Fruit fly (Drosophila melanogaster) whole organism, embryonic: ENCODE results near the gene Gcn5.

Source experiments
- Blimp-1 ChIP-seq: fragments of 200-800 bp; sonication (Bioruptor generic); optimal IDR thresholded peaks from 3 replicates; lab custom pipeline; 2018; ENCODE audit warnings: missing biosample characterization, missing genetic modification characterization, mild to moderate bottlenecking, moderate library complexity, missing genetic modification reagents
- CG10979 ChIP-seq: fragments of 200-800 bp; sonication (Bioruptor generic); optimal IDR thresholded peaks from 2 replicates; lab custom pipeline; 2018; ENCODE audit warnings: missing biosample characterization, mild to moderate bottlenecking, missing genetic modification characterization, moderate library complexity
- CG11696 ChIP-seq: fragments of 200-800 bp; sonication (Bioruptor generic); IDR thresholded peaks from 2 replicates; pipeline ENCODE4 v1.3.6; 2022; ENCODE audit warnings: missing biosample characterization, missing genetic modification characterization
- CG1233 ChIP-seq: fragments of 200-800 bp; sonication (Bioruptor generic); optimal IDR thresholded peaks from 4 replicates; lab custom pipeline; 2018; ENCODE audit warnings: missing biosample characterization, mild to moderate bottlenecking, missing genetic modification characterization
- CG14965 ChIP-seq: fragments of 200-800 bp; sonication (Bioruptor generic); optimal IDR thresholded peaks from 2 replicates; lab custom pipeline; 2016; ENCODE audit warnings: missing biosample characterization, missing genetic modification characterization, borderline replicate concordance
- CG15011 ChIP-seq: fragments of 200-800 bp; sonication (Bioruptor generic); optimal IDR thresholded peaks from 3 replicates; lab custom pipeline; 2018; ENCODE audit warnings: missing biosample characterization, mild to moderate bottlenecking, missing genetic modification characterization
- CG15696 ChIP-seq: fragments of 200-800 bp; sonication (Bioruptor generic); optimal IDR thresholded peaks from 2 replicates; lab custom pipeline; 2019; ENCODE audit warnings: missing biosample characterization, mild to moderate bottlenecking, missing genetic modification characterization, moderate library complexity
- CG17829 ChIP-seq: fragments of 200-800 bp; optimal IDR thresholded peaks from 2 replicates; lab custom pipeline; 2019; ENCODE audit warnings: missing biosample characterization, mild to moderate bottlenecking, missing genetic modification characterization, moderate library complexity
- CG1792 ChIP-seq: fragments of 200-800 bp; sonication (Bioruptor generic); optimal IDR thresholded peaks from 2 replicates; lab custom pipeline; 2016; ENCODE audit warnings: missing biosample characterization, missing genetic modification characterization
- CG2875 ChIP-seq: fragments of 200-800 bp; sonication (Bioruptor generic); optimal IDR thresholded peaks from 2 replicates; lab custom pipeline; 2017; ENCODE audit warnings: missing biosample characterization, mild to moderate bottlenecking, missing genetic modification characterization, missing genetic modification reagents
- CG30431 ChIP-seq: fragments of 200-800 bp; sonication (Bioruptor generic); optimal IDR thresholded peaks from 2 replicates; lab custom pipeline; 2017; ENCODE audit warnings: missing biosample characterization, missing genetic modification characterization
- CG32772 ChIP-seq: fragments of 200-800 bp; sonication (Bioruptor generic); IDR thresholded peaks from 2 replicates; pipeline ENCODE4 v1.3.6; 2022; ENCODE audit warnings: missing biosample characterization, missing genetic modification characterization
- CG33557 ChIP-seq: fragments of 200-800 bp; sonication (Bioruptor generic); optimal IDR thresholded peaks from 2 replicates; lab custom pipeline; 2019; ENCODE audit warnings: missing biosample characterization, mild to moderate bottlenecking, missing genetic modification characterization, moderate library complexity
- CG4730 ChIP-seq: fragments of 200-800 bp; sonication (Bioruptor generic); IDR thresholded peaks from 2 replicates; pipeline ENCODE4 v1.3.6; 2022; ENCODE audit warnings: missing biosample characterization, missing genetic modification characterization
- CG6254 ChIP-seq: fragments of 200-800 bp; sonication (Bioruptor generic); optimal IDR thresholded peaks from 3 replicates; lab custom pipeline; 2017; ENCODE audit warnings: mild to moderate bottlenecking, missing biosample characterization, missing genetic modification reagents, missing genetic modification characterization
- CG7839 ChIP-seq: fragments of 200-800 bp; sonication (Bioruptor generic); optimal IDR thresholded peaks from 3 replicates; lab custom pipeline; 2018; ENCODE audit warnings: missing biosample characterization, mild to moderate bottlenecking, missing genetic modification characterization, moderate library complexity
- CG7928 ChIP-seq: fragments of 200-800 bp; sonication (Bioruptor generic); optimal IDR thresholded peaks from 2 replicates; lab custom pipeline; 2017; ENCODE audit warnings: missing biosample characterization, mild to moderate bottlenecking, missing genetic modification characterization
- CG7987 ChIP-seq: fragments of 200-800 bp; sonication (Bioruptor generic); optimal IDR thresholded peaks from 2 replicates; lab custom pipeline; 2018; ENCODE audit warnings: missing biosample characterization, mild to moderate bottlenecking, missing genetic modification characterization, moderate library complexity
- CG8290 ChIP-seq, 3 experiments: fragments of 200-800 bp; sonication (Bioruptor generic); optimal IDR thresholded peaks; 2 replicates each; lab custom pipeline; 2016 to 2019; ENCODE audit warnings: missing biosample characterization in 3 of 3, missing genetic modification characterization in 3 of 3, mild to moderate bottlenecking in 2 of 3, moderate library complexity in 1 of 3
- CG8765 ChIP-seq: fragments of 200-800 bp; sonication (Bioruptor generic); IDR thresholded peaks from 2 replicates; pipeline ENCODE4 v1.3.6; 2022; ENCODE audit warnings: missing biosample characterization, missing genetic modification characterization
- CG9727 ChIP-seq: fragments of 200-800 bp; sonication (Bioruptor generic); optimal IDR thresholded peaks from 3 replicates; lab custom pipeline; 2017; ENCODE audit warnings: missing biosample characterization, mild to moderate bottlenecking, missing genetic modification characterization
- CG9797 ChIP-seq: fragments of 200-800 bp; sonication (Bioruptor generic); optimal IDR thresholded peaks from 3 replicates; lab custom pipeline; 2018; ENCODE audit warnings: missing biosample characterization, mild to moderate bottlenecking, missing genetic modification characterization
- Dad ChIP-seq: fragments of 200-800 bp; sonication (Bioruptor generic); optimal IDR thresholded peaks from 3 replicates; lab custom pipeline; 2016; ENCODE audit warnings: missing biosample characterization, missing genetic modification characterization
- Doc2 ChIP-seq: fragments of 200-800 bp; sonication (Bioruptor generic); IDR thresholded peaks from 2 replicates; pipeline ENCODE4 v1.3.6; 2022; ENCODE audit warnings: missing biosample characterization, missing genetic modification characterization
- Drgx ChIP-seq: fragments of 200-800 bp; sonication (Bioruptor generic); IDR thresholded peaks from 2 replicates; pipeline ENCODE4 v1.3.6; 2022; ENCODE audit warnings: missing biosample characterization, missing genetic modification characterization
- H15 ChIP-seq: fragments of 200-800 bp; sonication (Bioruptor generic); IDR thresholded peaks from 3 replicates; pipeline ENCODE4 v1.3.6; 2022; ENCODE audit warnings: missing biosample characterization, missing genetic modification characterization
- HLH4C ChIP-seq: fragments of 200-800 bp; sonication (Bioruptor generic); IDR thresholded peaks from 3 replicates; pipeline ENCODE4 v1.3.6; 2022; ENCODE audit warnings: missing biosample characterization, missing genetic modification characterization; ENCODE audit not compliant: partially characterized antibody
- HmgD ChIP-seq: fragments of 200-800 bp; sonication (Bioruptor generic); optimal IDR thresholded peaks from 3 replicates; lab custom pipeline; 2016; ENCODE audit warnings: missing biosample characterization, missing genetic modification characterization
- Opbp ChIP-seq: fragments of 200-800 bp; sonication (Bioruptor generic); IDR thresholded peaks from 3 replicates; pipeline ENCODE4 v1.3.6; 2022; ENCODE audit warnings: missing biosample characterization, missing genetic modification characterization; ENCODE audit not compliant: partially characterized antibody
- Poxn ChIP-seq: fragments of 200-800 bp; sonication (Bioruptor generic); IDR thresholded peaks from 2 replicates; pipeline ENCODE4 v1.3.6; 2022; ENCODE audit warnings: missing biosample characterization, missing genetic modification characterization
- Ravus ChIP-seq: fragments of 200-800 bp; sonication (Bioruptor generic); IDR thresholded peaks from 2 replicates; pipeline ENCODE4 v1.3.6; 2022; ENCODE audit warnings: missing biosample characterization, missing genetic modification characterization
- Ssrp ChIP-seq: fragments of 200-800 bp; sonication (Bioruptor generic); optimal IDR thresholded peaks from 2 replicates; lab custom pipeline; 2018; ENCODE audit warnings: missing biosample characterization, mild to moderate bottlenecking, missing genetic modification characterization, moderate library complexity
- Xbp1 ChIP-seq: fragments of 200-800 bp; sonication (Bioruptor generic); optimal IDR thresholded peaks from 3 replicates; lab custom pipeline; 2016; ENCODE audit warnings: missing biosample characterization, mild to moderate bottlenecking, missing genetic modification characterization
- ab ChIP-seq: fragments of 200-800 bp; sonication (Bioruptor generic); optimal IDR thresholded peaks from 2 replicates; lab custom pipeline; 2016; ENCODE audit warnings: missing biosample characterization, missing genetic modification characterization
- ac ChIP-seq: fragments of 200-800 bp; sonication (Bioruptor generic); optimal IDR thresholded peaks from 3 replicates; lab custom pipeline; 2017; ENCODE audit warnings: missing biosample characterization, mild to moderate bottlenecking, missing genetic modification characterization
- cad ChIP-seq: fragments of >200 bp; optimal IDR thresholded peaks from 2 replicates; lab custom pipeline; 2017; ENCODE audit warnings: missing biosample characterization, missing genetic modification characterization
- corto ChIP-seq: fragments of 200-800 bp; sonication (Bioruptor generic); optimal IDR thresholded peaks from 2 replicates; lab custom pipeline; 2016; ENCODE audit warnings: missing biosample characterization, mild to moderate bottlenecking, missing genetic modification characterization, moderate library complexity
- fu2 ChIP-seq: fragments of 200-800 bp; sonication (Bioruptor generic); optimal IDR thresholded peaks from 2 replicates; lab custom pipeline; 2016; ENCODE audit warnings: missing biosample characterization, missing genetic modification characterization
- insv ChIP-seq, 2 experiments: fragments of 200-800 bp; sonication (Bioruptor generic); optimal IDR thresholded peaks; 3 replicates each; lab custom pipeline; 2016 to 2018; ENCODE audit warnings: missing biosample characterization in 2 of 2, missing genetic modification characterization in 2 of 2
- kni ChIP-seq: fragments of 200-800 bp; sonication (Bioruptor generic); optimal IDR thresholded peaks from 3 replicates; lab custom pipeline; 2017; ENCODE audit warnings: mild to moderate bottlenecking, missing biosample characterization, missing genetic modification reagents, missing genetic modification characterization
- knrl ChIP-seq: fragments of 200-800 bp; sonication (Bioruptor generic); IDR thresholded peaks from 3 replicates; pipeline ENCODE4 v1.3.6; 2022; ENCODE audit warnings: missing biosample characterization, missing genetic modification characterization; ENCODE audit not compliant: partially characterized antibody
- oc ChIP-seq: fragments of 200-800 bp; sonication (Bioruptor generic); optimal IDR thresholded peaks from 2 replicates; lab custom pipeline; 2018; ENCODE audit warnings: missing biosample characterization, mild to moderate bottlenecking, missing genetic modification characterization, moderate library complexity
- prd ChIP-seq, 3 experiments: fragments of >200 bp in 2 of 3; fragments of 200-800 bp in 1 of 3; sonication (Bioruptor generic) in 1 of 3; optimal IDR thresholded peaks in 2 of 3; IDR thresholded peaks in 1 of 3; 2 replicates in 2 of 3; 3 replicates in 1 of 3; pipeline versions ENCODE4 v1.3.6 to Lab custom; 2017 to 2022; ENCODE audit warnings: missing biosample characterization in 1 of 3, missing genetic modification characterization in 1 of 3
- seq ChIP-seq: fragments of 200-800 bp; sonication (Bioruptor generic); IDR thresholded peaks from 2 replicates; pipeline ENCODE4 v1.3.6; 2022; ENCODE audit warnings: missing biosample characterization, missing genetic modification characterization
- sisA ChIP-seq: fragments of 200-800 bp; sonication (Bioruptor generic); IDR thresholded peaks from 2 replicates; pipeline ENCODE4 v1.3.6; 2022; ENCODE audit warnings: missing biosample characterization, missing genetic modification characterization
- tio ChIP-seq: fragments of 200-800 bp; sonication (Bioruptor generic); optimal IDR thresholded peaks from 2 replicates; lab custom pipeline; 2017; ENCODE audit warnings: missing biosample characterization, missing genetic modification characterization, inconsistent platforms
- wdn ChIP-seq: fragments of 200-800 bp; sonication (Bioruptor generic); IDR thresholded peaks from 2 replicates; pipeline ENCODE4 v1.3.6; 2022; ENCODE audit warnings: missing biosample characterization, missing genetic modification characterization
- wor ChIP-seq: fragments of 200-800 bp; sonication (Bioruptor generic); IDR thresholded peaks from 2 replicates; pipeline ENCODE4 v1.3.6; 2022; ENCODE audit warnings: missing biosample characterization, missing genetic modification characterization

Gene Gcn5

dm6 chr3L:12490418-12491035 is 33.3 kb downstream of the Gcn5 start, which contains the start of gene CG10660 (continued):
- TF ChIP-seq CG8290 (GFP tag; optimal IDR thresholded peaks at IDR 0.05; lab: Kevin White, UChicago) (no peak), CG8290 (tag; optimal IDR thresholded peaks at IDR 0.05; lab: Kevin White, UChicago) (peak in 1 of 2 experiments; percentile 91), CG33557 (GFP tag; lab: Kevin White, UChicago) (peak; percentile 52), CG1233 (peak; percentile 79), wdn (peak; percentile 75), oc (tag; lab: Kevin White, UChicago) (peak; percentile 92), fu2 (GFP tag; lab: Kevin White, UChicago) (peak; percentile 50), wor (peak; percentile 86), CG1792 (GFP tag; lab: Kevin White, UChicago) (peak; percentile 40), insv (GFP tag; optimal IDR thresholded peaks at IDR 0.05; lab: Kevin White, UChicago) (no peak), Drgx (GFP tag; lab: Robert Waterston, UW) (peak; percentile 95), Poxn (no peak), Opbp (GFP tag; lab: Robert Waterston, UW) (no peak), CG7928 (peak; percentile 34), prd (optimal IDR thresholded peaks at IDR 0.05; lab: Kevin White, UChicago) (no peak), prd (GFP tag; IDR thresholded peaks at IDR 0.05; lab: Robert Waterston, UW) (peak; percentile 87), H15 (GFP tag; lab: Robert Waterston, UW) (peak; percentile 84), Xbp1 (peak; percentile 90), CG11696 (peak; percentile 98), kni (GFP tag; lab: Kevin White, UChicago) (no peak), sisA (GFP tag; lab: Robert Waterston, UW) (peak; percentile 87), CG8765 (peak; percentile 42; the same call in 1 of the 2 replicates), CG7987 (peak; percentile 55), CG15696 (tag; lab: Kevin White, UChicago) (peak; percentile 12), corto (GFP tag; lab: Kevin White, UChicago) (peak; percentile 83), ac (GFP tag; lab: Kevin White, UChicago) (peak; percentile 34), Doc2 (GFP tag; lab: Robert Waterston, UW) (no peak), HLH4C (no peak), seq (GFP tag; lab: Robert Waterston, UW) (peak; percentile 88), tio (peak; percentile 70), ab (GFP tag; lab: Kevin White, UChicago) (peak; percentile 58), Ravus (peak; percentile 54), CG2875 (GFP tag; lab: Kevin White, UChicago) (peak; percentile 87), cad (GFP tag; lab: Kevin White, UChicago) (no peak), CG17829 (tag; lab: Kevin White, UChicago) (peak; percentile 76), CG30431 (GFP tag; lab: Kevin White, UChicago) (peak; percentile 73), Dad (peak; percentile 47), CG14965 (GFP tag; lab: Kevin White, UChicago) (no peak), Ssrp (tag; lab: Kevin White, UChicago) (peak; percentile 85), CG6254 (GFP tag; lab: Kevin White, UChicago) (peak; percentile 89), CG32772 (peak; percentile 77), Blimp-1 (GFP tag; lab: Kevin White, UChicago) (peak; percentile 90), CG7839 (tag; lab: Kevin White, UChicago) (peak; percentile 94), CG9797 (GFP tag; lab: Kevin White, UChicago) (peak; percentile 13), CG9727 (peak; percentile 84), HmgD (GFP tag; lab: Kevin White, UChicago) (no peak), CG15011 (GFP tag; lab: Kevin White, UChicago) (peak; percentile 79), knrl (no peak), CG4730 (GFP tag; lab: Robert Waterston, UW) (peak; percentile 67; the same call in 1 of the 2 replicates), CG10979 (peak; percentile 91)
